Fruit fly (Drosophila melanogaster) whole organism, embryonic: ENCODE results near the gene Rab14.

ENCODE experiments used
- Antp ChIP-seq: fragments of 200-800 bp; sonication (Bioruptor generic); optimal IDR thresholded peaks from 3 replicates; lab custom pipeline; 2016; ENCODE audit warnings: missing biosample characterization, missing genetic modification characterization
- Awh ChIP-seq: fragments of 200-800 bp; sonication (Bioruptor generic); IDR thresholded peaks from 2 replicates; pipeline ENCODE4, ENCODE4 v1.3.6; 2022; ENCODE audit warnings: missing biosample characterization, missing genetic modification characterization
- B-H1 ChIP-seq: fragments of 200-800 bp; sonication (Bioruptor generic); IDR thresholded peaks from 3 replicates; pipeline ENCODE4 v1.3.6; 2022; ENCODE audit warnings: missing biosample characterization, missing genetic modification characterization
- CG10431 ChIP-seq: fragments of 200-800 bp; sonication (Bioruptor generic); optimal IDR thresholded peaks from 3 replicates; lab custom pipeline; 2018; ENCODE audit warnings: missing biosample characterization, mild to moderate bottlenecking, missing genetic modification characterization
- CG11085 ChIP-seq: fragments of 200-800 bp; sonication (Bioruptor generic); IDR thresholded peaks from 2 replicates; pipeline ENCODE4 v1.3.6; 2022; ENCODE audit warnings: missing biosample characterization, missing genetic modification characterization
- CG13624 ChIP-seq: fragments of 200-800 bp; sonication (Bioruptor generic); optimal IDR thresholded peaks from 2 replicates; lab custom pipeline; 2016; ENCODE audit warnings: missing biosample characterization, missing genetic modification characterization
- CG15269 ChIP-seq: fragments of 200-800 bp; sonication (Bioruptor generic); optimal IDR thresholded peaks from 2 replicates; lab custom pipeline; 2018; ENCODE audit warnings: missing biosample characterization, mild to moderate bottlenecking, missing genetic modification characterization, moderate library complexity
- CG1647 ChIP-seq: fragments of 200-800 bp; sonication (Bioruptor generic); optimal IDR thresholded peaks from 3 replicates; lab custom pipeline; 2016; ENCODE audit warnings: missing biosample characterization, missing genetic modification characterization
- CG17912 ChIP-seq: fragments of 200-800 bp; sonication (Bioruptor generic); optimal IDR thresholded peaks from 2 replicates; lab custom pipeline; 2018; ENCODE audit warnings: missing biosample characterization, mild to moderate bottlenecking, missing genetic modification characterization
- CG2875 ChIP-seq: fragments of 200-800 bp; sonication (Bioruptor generic); optimal IDR thresholded peaks from 2 replicates; lab custom pipeline; 2017; ENCODE audit warnings: missing biosample characterization, mild to moderate bottlenecking, missing genetic modification characterization, missing genetic modification reagents
- CG32767 ChIP-seq: fragments of 200-800 bp; sonication (Bioruptor generic); IDR thresholded peaks from 2 replicates; pipeline ENCODE4 v1.3.6; 2022; ENCODE audit warnings: missing biosample characterization, missing genetic modification characterization
- CG33557 ChIP-seq: fragments of 200-800 bp; sonication (Bioruptor generic); optimal IDR thresholded peaks from 2 replicates; lab custom pipeline; 2019; ENCODE audit warnings: missing biosample characterization, mild to moderate bottlenecking, missing genetic modification characterization, moderate library complexity
- CG4404 ChIP-seq: fragments of 200-800 bp; sonication (Bioruptor generic); IDR thresholded peaks from 2 replicates; pipeline ENCODE4 v1.3.6; 2022; ENCODE audit warnings: missing biosample characterization, missing genetic modification characterization
- CG5245 ChIP-seq: fragments of 200-800 bp; sonication (Bioruptor generic); optimal IDR thresholded peaks from 3 replicates; lab custom pipeline; 2016; ENCODE audit warnings: missing biosample characterization, missing genetic modification characterization
- CG6683 ChIP-seq: fragments of 200-800 bp; sonication (Bioruptor generic); optimal IDR thresholded peaks from 2 replicates; lab custom pipeline; 2017; ENCODE audit warnings: missing biosample characterization, mild to moderate bottlenecking, missing genetic modification characterization, missing genetic modification reagents
- CG6854 ChIP-seq: fragments of 200-800 bp; sonication (Bioruptor generic); optimal IDR thresholded peaks from 3 replicates; lab custom pipeline; 2017; ENCODE audit warnings: missing biosample characterization, mild to moderate bottlenecking, missing genetic modification characterization
- CG7786 ChIP-seq: fragments of 200-800 bp; sonication (Bioruptor generic); optimal IDR thresholded peaks from 2 replicates; lab custom pipeline; 2016; ENCODE audit warnings: missing biosample characterization, missing genetic modification characterization
- CG7928 ChIP-seq: fragments of 200-800 bp; sonication (Bioruptor generic); optimal IDR thresholded peaks from 2 replicates; lab custom pipeline; 2017; ENCODE audit warnings: missing biosample characterization, mild to moderate bottlenecking, missing genetic modification characterization
- CG9215 ChIP-seq: fragments of 200-800 bp; sonication (Bioruptor generic); IDR thresholded peaks from 2 replicates; pipeline ENCODE4 v1.3.6; 2022; ENCODE audit warnings: missing biosample characterization, missing genetic modification characterization
- CoRest ChIP-seq: fragments of 200-800 bp; sonication (Bioruptor generic); optimal IDR thresholded peaks from 3 replicates; lab custom pipeline; 2018; ENCODE audit warnings: missing biosample characterization, mild to moderate bottlenecking, missing genetic modification characterization, moderate library complexity
- Dbx ChIP-seq: fragments of 200-800 bp; sonication (Bioruptor generic); IDR thresholded peaks from 3 replicates; pipeline ENCODE4 v1.3.6; 2022; ENCODE audit warnings: missing biosample characterization, missing genetic modification characterization
- Dek ChIP-seq: fragments of 200-800 bp; sonication (Bioruptor generic); optimal IDR thresholded peaks from 3 replicates; lab custom pipeline; 2019; ENCODE audit warnings: missing biosample characterization, mild to moderate bottlenecking, missing genetic modification characterization, moderate library complexity
- Dip2 ChIP-seq: fragments of 200-800 bp; sonication (Bioruptor generic); IDR thresholded peaks from 2 replicates; pipeline ENCODE4 v1.3.6; 2022; ENCODE audit warnings: missing biosample characterization, missing genetic modification characterization
- H2.0 ChIP-seq: fragments of 200-800 bp; sonication (Bioruptor generic); IDR thresholded peaks from 2 replicates; pipeline ENCODE4 v1.3.6; 2022; ENCODE audit warnings: missing biosample characterization, missing genetic modification characterization
- Hr3 ChIP-seq: fragments of 200-800 bp; sonication (Bioruptor generic); optimal IDR thresholded peaks from 3 replicates; lab custom pipeline; 2016; ENCODE audit warnings: missing biosample characterization, missing genetic modification characterization
- Hr78 ChIP-seq, 2 experiments: fragments of 200-800 bp in 1 of 2; fragments of >200 bp in 1 of 2; sonication (Bioruptor generic) in 1 of 2; optimal IDR thresholded peaks; 2 replicates each; lab custom pipeline; 2017 to 2019; ENCODE audit warnings: missing biosample characterization in 2 of 2, missing genetic modification characterization in 2 of 2, mild to moderate bottlenecking in 1 of 2, moderate library complexity in 1 of 2
- Rfx ChIP-seq: fragments of 200-800 bp; sonication (Bioruptor generic); IDR thresholded peaks from 2 replicates; pipeline ENCODE4 v1.3.6; 2022; ENCODE audit warnings: missing biosample characterization, missing genetic modification characterization
- TFAM ChIP-seq: fragments of 200-800 bp; sonication (Bioruptor generic); optimal IDR thresholded peaks from 2 replicates; lab custom pipeline; 2017; ENCODE audit warnings: missing biosample characterization, missing genetic modification characterization, inconsistent platforms
- Tbp ChIP-seq: fragments of >200 bp; optimal IDR thresholded peaks from 2 replicates; lab custom pipeline; 2018; ENCODE audit warnings: missing biosample characterization, missing genetic modification characterization
- Vsx1 ChIP-seq: fragments of 200-800 bp; sonication (Bioruptor generic); optimal IDR thresholded peaks from 2 replicates; lab custom pipeline; 2017; ENCODE audit warnings: missing biosample characterization, mild to moderate bottlenecking, missing genetic modification characterization, missing genetic modification reagents
- abd-A ChIP-seq: fragments of 200-800 bp; sonication (Bioruptor generic); optimal IDR thresholded peaks from 3 replicates; lab custom pipeline; 2019; ENCODE audit warnings: missing biosample characterization, mild to moderate bottlenecking, missing genetic modification characterization, moderate library complexity
- ato ChIP-seq: fragments of 200-800 bp; sonication (Bioruptor generic); IDR thresholded peaks from 2 replicates; pipeline ENCODE4 v1.3.6; 2022; ENCODE audit warnings: missing biosample characterization, missing genetic modification characterization; ENCODE audit not compliant: partially characterized antibody
- bbx ChIP-seq: fragments of 200-800 bp; sonication (Bioruptor generic); IDR thresholded peaks from 2 replicates; pipeline ENCODE4 v1.3.6; 2022; ENCODE audit warnings: missing biosample characterization, missing genetic modification characterization; ENCODE audit not compliant: partially characterized antibody
- chif ChIP-seq, 2 experiments: fragments of 200-800 bp; sonication (Bioruptor generic); optimal IDR thresholded peaks; 3 replicates each; lab custom pipeline; 2016; ENCODE audit warnings: missing biosample characterization in 2 of 2, missing genetic modification characterization in 2 of 2
- chinmo ChIP-seq: fragments of 200-800 bp; sonication (Bioruptor generic); IDR thresholded peaks from 4 replicates; pipeline ENCODE4 v1.3.6; 2022; ENCODE audit warnings: missing biosample characterization, missing genetic modification characterization; ENCODE audit not compliant: partially characterized antibody
- chm ChIP-seq: fragments of 200-800 bp; sonication (Bioruptor generic); IDR thresholded peaks from 2 replicates; pipeline ENCODE4 v1.3.6; 2022; ENCODE audit warnings: missing biosample characterization, missing genetic modification characterization
- croc ChIP-seq: fragments of 200-800 bp; sonication (Bioruptor generic); conservative IDR thresholded peaks from 3 replicates; pipeline ENCODE4 v1.3.6; 2022; ENCODE audit warnings: missing biosample characterization, missing genetic modification characterization
- en ChIP-seq: fragments of 200-800 bp; sonication (Bioruptor generic); optimal IDR thresholded peaks from 2 replicates; lab custom pipeline; 2016; ENCODE audit warnings: missing biosample characterization, missing genetic modification characterization
- gem ChIP-seq: fragments of 200-800 bp; sonication (Bioruptor generic); optimal IDR thresholded peaks from 2 replicates; lab custom pipeline; 2019; ENCODE audit warnings: missing biosample characterization, mild to moderate bottlenecking, missing genetic modification characterization, moderate library complexity
- grn ChIP-seq: fragments of 200-800 bp; sonication (Bioruptor generic); optimal IDR thresholded peaks from 3 replicates; lab custom pipeline; 2017; ENCODE audit warnings: missing biosample characterization, missing genetic modification characterization
- knrl ChIP-seq: fragments of 200-800 bp; sonication (Bioruptor generic); IDR thresholded peaks from 3 replicates; pipeline ENCODE4 v1.3.6; 2022; ENCODE audit warnings: missing biosample characterization, missing genetic modification characterization; ENCODE audit not compliant: partially characterized antibody
- nau ChIP-seq: fragments of 200-800 bp; sonication (Bioruptor generic); optimal IDR thresholded peaks from 3 replicates; lab custom pipeline; 2017; ENCODE audit warnings: missing biosample characterization, mild to moderate bottlenecking, missing genetic modification characterization, missing genetic modification reagents
- otp ChIP-seq: fragments of 200-800 bp; sonication (Bioruptor generic); IDR thresholded peaks from 3 replicates; pipeline ENCODE4, ENCODE4 v1.3.6; 2022; ENCODE audit warnings: missing biosample characterization, missing genetic modification characterization
- run ChIP-seq: fragments of 200-800 bp; sonication (Bioruptor generic); optimal IDR thresholded peaks from 3 replicates; lab custom pipeline; 2018; ENCODE audit warnings: missing biosample characterization, mild to moderate bottlenecking, missing genetic modification characterization
- sd ChIP-seq: fragments of 200-800 bp; sonication (Bioruptor generic); optimal IDR thresholded peaks from 3 replicates; lab custom pipeline; 2018; ENCODE audit warnings: missing biosample characterization, mild to moderate bottlenecking, missing genetic modification characterization, moderate library complexity
- sens ChIP-seq: fragments of 200-800 bp; sonication (Bioruptor generic); peaks from one replicate; lab custom pipeline; 2016; ENCODE audit warnings: missing biosample characterization, missing genetic modification characterization
- stwl ChIP-seq: fragments of 200-800 bp; sonication (Bioruptor generic); optimal IDR thresholded peaks from 3 replicates; lab custom pipeline; 2018; ENCODE audit warnings: missing biosample characterization, mild to moderate bottlenecking, missing genetic modification characterization, moderate library complexity
- tgo ChIP-seq: fragments of 200-800 bp; sonication (Bioruptor generic); IDR thresholded peaks from 3 replicates; pipeline ENCODE4 v1.3.6; 2022; ENCODE audit warnings: missing biosample characterization, missing genetic modification characterization
- unpg ChIP-seq: fragments of 200-800 bp; sonication (Bioruptor generic); optimal IDR thresholded peaks from 3 replicates; lab custom pipeline; 2018; ENCODE audit warnings: missing biosample characterization, mild to moderate bottlenecking, missing genetic modification characterization, moderate library complexity
- vvl ChIP-seq: fragments of 200-800 bp; sonication (Bioruptor generic); IDR thresholded peaks from 2 replicates; pipeline ENCODE4 v1.3.6; 2022; ENCODE audit warnings: missing biosample characterization, missing genetic modification characterization

The Rab14 gene

DNA sequence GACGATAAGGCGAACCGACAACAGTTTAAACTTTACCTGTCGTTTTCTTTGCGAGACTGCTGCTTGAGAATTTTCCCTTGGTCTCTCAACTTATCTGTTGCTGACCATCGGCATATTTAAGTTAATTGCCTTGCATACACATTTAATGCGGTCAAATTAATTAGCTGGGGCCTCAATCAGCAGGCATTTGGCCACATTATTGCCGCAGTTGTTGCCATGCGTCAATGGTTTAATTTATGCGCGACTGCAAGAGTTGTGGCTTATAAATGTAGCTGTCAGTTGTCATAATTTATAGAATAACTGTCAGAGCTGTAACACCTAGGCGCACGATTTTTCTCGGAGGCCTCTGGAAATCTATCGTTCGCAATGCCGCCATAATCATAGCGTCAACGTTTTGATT, 19.1 kb downstream of the Rab14 start:
- peak; percentile 27 for TF ChIP-seq grn (GFP tag; lab: Kevin White, UChicago)
- TF ChIP-seq Vsx1 (GFP tag; lab: Kevin White, UChicago), result peak; percentile 55
- TF ChIP-seq sens (GFP tag; lab: Kevin White, UChicago), result peak; percentile 62
- peak; percentile 9 for TF ChIP-seq sd (tag; lab: Kevin White, UChicago)
- no peak for TF ChIP-seq B-H1 (GFP tag; lab: Robert Waterston, UW)
- no peak for TF ChIP-seq Tbp (GFP tag; lab: Kevin White, UChicago)
- TF ChIP-seq Awh, result peak; percentile 95
- TF ChIP-seq chm (GFP tag; lab: Robert Waterston, UW), result no peak
- no peak for TF ChIP-seq CG10431 (GFP tag; lab: Kevin White, UChicago)
- TF ChIP-seq run (tag; lab: Kevin White, UChicago), result peak; percentile 59
- peak; percentile 55 for TF ChIP-seq vvl (GFP tag; lab: Robert Waterston, UW)
- no peak for TF ChIP-seq CoRest (tag; lab: Kevin White, UChicago)
- TF ChIP-seq stwl (tag; lab: Kevin White, UChicago), result no peak
- no peak for TF ChIP-seq CG6854 (GFP tag; lab: Kevin White, UChicago)
- TF ChIP-seq chinmo, result peak; percentile 79; the same call in 2 of the 4 replicates
- peak; percentile 27 for TF ChIP-seq nau (GFP tag; lab: Kevin White, UChicago)
- no peak for TF ChIP-seq CG13624 (GFP tag; lab: Kevin White, UChicago)
- peak; percentile 63 for TF ChIP-seq abd-A (tag; lab: Kevin White, UChicago)
- no peak for TF ChIP-seq Dbx (GFP tag; lab: Robert Waterston, UW)
- no peak for TF ChIP-seq en (GFP tag; lab: Kevin White, UChicago)
- no peak for TF ChIP-seq CG33557 (GFP tag; lab: Kevin White, UChicago)
- TF ChIP-seq CG7786 (GFP tag; lab: Kevin White, UChicago), result no peak
- TF ChIP-seq Dip2 (GFP tag; lab: Robert Waterston, UW), result no peak
- TF ChIP-seq gem, result no peak
- TF ChIP-seq otp (GFP tag; lab: Robert Waterston, UW), result 0 out of 3 replicates have a peak, but pooled peaks have one; percentile 6
- TF ChIP-seq CG11085, result no peak
- TF ChIP-seq CG17912, result no peak

dm6 chr2L:14376484-14377254, 21.7 kb downstream of the Rab14 start:
- no peak for TF ChIP-seq knrl (GFP tag; lab: Robert Waterston, UW)
- TF ChIP-seq tgo (GFP tag; lab: Robert Waterston, UW), result 0 out of 3 replicates have a peak, but pooled peaks have one; percentile 13
- TF ChIP-seq ato (GFP tag; lab: Robert Waterston, UW), result no peak
- no peak for TF ChIP-seq Hr3 (GFP tag; lab: Kevin White, UChicago)
- TF ChIP-seq CG5245, result peak; percentile 9
- no peak for TF ChIP-seq unpg
- TF ChIP-seq CG15269, result peak; percentile 20
- no peak for TF ChIP-seq CG7928 (GFP tag; lab: Kevin White, UChicago)
- TF ChIP-seq CG4404 (GFP tag; lab: Robert Waterston, UW), result no peak
- TF ChIP-seq CG2875, result no peak
- no peak for TF ChIP-seq Dek
- peak in 1 of 2 experiments; percentile 53 for TF ChIP-seq chif (GFP tag; optimal IDR thresholded peaks at IDR 0.05; lab: Kevin White, UChicago)
- no peak for TF ChIP-seq CG6683 (GFP tag; lab: Kevin White, UChicago)
- no peak for TF ChIP-seq TFAM
- TF ChIP-seq croc (GFP tag; lab: Robert Waterston, UW), result 0 out of 3 replicates have a peak, but pooled peaks have one; percentile 19
- TF ChIP-seq Antp (GFP tag; lab: Kevin White, UChicago), result no peak
- no peak for TF ChIP-seq CG32767
- no peak for TF ChIP-seq CG1647
- TF ChIP-seq H2.0, result 0 out of 2 replicates have a peak, but pooled peaks have one; percentile 29
- no peak for TF ChIP-seq bbx
- TF ChIP-seq Rfx (GFP tag; lab: Robert Waterston, UW), result peak; percentile 54
- peak; percentile 47 for TF ChIP-seq CG9215 (GFP tag; lab: Robert Waterston, UW)
- TF ChIP-seq Hr78 (GFP tag; optimal IDR thresholded peaks at IDR 0.05; lab: Kevin White, UChicago), result no peak
